ENCODE assay signal across 5 worm cellular contexts in genomic region chrX:1524559-1524958, ce11.
A peak's percentile ranks its signal among the peaks of the same experiment; 100 is the strongest.
TF ChIP-seq lines count a peak whose summit lies in the region.

No protein-coding gene starts in this region.

TF ChIP-seq in whole organism, L1 larva, 84 proteins besides CTCF, POLR2A, EP300 and RAD21 (continues in another document):
- no peak for TF ChIP-seq Y116A8C.19 (tag; optimal IDR thresholded peaks at IDR 0.05; lab: Kevin White, UChicago; ENCODE audit: borderline replicate concordance)
- no peak for TF ChIP-seq tlp-1 (tag; optimal IDR thresholded peaks at IDR 0.05; lab: Kevin White, UChicago)
- TF ChIP-seq grh-1 (GFP tag; IDR thresholded peaks at IDR 0.05; lab: Robert Waterston, UW), result no peak
- no peak for TF ChIP-seq lin-39 (tag; optimal IDR thresholded peaks at IDR 0.05; lab: Kevin White, UChicago)
- TF ChIP-seq skn-1 (tag; optimal IDR thresholded peaks at IDR 0.05; lab: Kevin White, UChicago), result peak; percentile 73
- TF ChIP-seq mab-9 (GFP tag; IDR thresholded peaks at IDR 0.05; lab: Robert Waterston, UW), result no peak
- TF ChIP-seq ztf-11 (tag; optimal IDR thresholded peaks at IDR 0.05; lab: Kevin White, UChicago), result peak in 1 of 2 experiments; percentile 45
- TF ChIP-seq ceh-82 (tag; optimal IDR thresholded peaks at IDR 0.05; lab: Kevin White, UChicago), result peak; percentile 1 to 38 (median 8)
- TF ChIP-seq lsy-2 (tag; optimal IDR thresholded peaks at IDR 0.05; lab: Kevin White, UChicago), result peak; percentile 30 to 31
- TF ChIP-seq tbx-2 (tag; optimal IDR thresholded peaks at IDR 0.05; lab: Kevin White, UChicago), result peak; percentile 68
- peak in 1 of 2 experiments; percentile 5 for TF ChIP-seq mdl-1 (tag; optimal IDR thresholded peaks at IDR 0.05; lab: Kevin White, UChicago)
- no peak for TF ChIP-seq ces-1 (GFP tag; optimal IDR thresholded peaks at IDR 0.05; lab: Kevin White, UChicago)
- TF ChIP-seq ceh-88 (GFP tag; IDR thresholded peaks at IDR 0.05; lab: Robert Waterston, UW), result no peak
- peak in 1 of 2 experiments; percentile 6 for TF ChIP-seq efl-1 (optimal IDR thresholded peaks at IDR 0.05; lab: Kevin White, UChicago)
- no peak for TF ChIP-seq efl-1 (GFP tag; optimal IDR thresholded peaks at IDR 0.05 in 1 of 2; lab: Kevin White, UChicago)
- no peak for TF ChIP-seq C04F5.9 (tag; optimal IDR thresholded peaks at IDR 0.05; lab: Kevin White, UChicago)
- TF ChIP-seq lin-35 (GFP tag; optimal IDR thresholded peaks at IDR 0.05; lab: Kevin White, UChicago), result peak in 1 of 2 experiments; percentile 23
- TF ChIP-seq egl-13 (tag; optimal IDR thresholded peaks at IDR 0.05; lab: Kevin White, UChicago), result peak; percentile 23

TF ChIP-seq in whole organism, L3 larva, 47 proteins besides CTCF, POLR2A, EP300 and RAD21:
- TF ChIP-seq lsy-12 (tag; optimal IDR thresholded peaks at IDR 0.05; lab: Kevin White, UChicago), result peak; percentile 41
- no peak for TF ChIP-seq ceh-28 (tag; optimal IDR thresholded peaks at IDR 0.05; lab: Kevin White, UChicago)
- TF ChIP-seq nhr-23 (tag; optimal IDR thresholded peaks at IDR 0.05; lab: Kevin White, UChicago), result peak; percentile 62
- peak; percentile 34 for TF ChIP-seq pha-4 (tag; optimal IDR thresholded peaks at IDR 0.05; lab: Kevin White, UChicago)
- TF ChIP-seq nhr-25 (tag; optimal IDR thresholded peaks at IDR 0.05; lab: Kevin White, UChicago), result peak; percentile 19
- no peak for TF ChIP-seq tbx-2 (tag; optimal IDR thresholded peaks at IDR 0.05; lab: Kevin White, UChicago)
- peak; percentile 44 for TF ChIP-seq hmg-11 (tag; optimal IDR thresholded peaks at IDR 0.05; lab: Kevin White, UChicago)
- TF ChIP-seq lin-39 (tag; optimal IDR thresholded peaks at IDR 0.05; lab: Kevin White, UChicago), result peak; percentile 84
- TF ChIP-seq egl-5 (tag; optimal IDR thresholded peaks at IDR 0.05; lab: Kevin White, UChicago), result peak; percentile 64
- TF ChIP-seq mml-1 (tag; optimal IDR thresholded peaks at IDR 0.05; lab: Kevin White, UChicago), result no peak
- peak; percentile 26 for TF ChIP-seq ama-1 (optimal IDR thresholded peaks at IDR 0.05; lab: Kevin White, UChicago)
- peak; percentile 59 for TF ChIP-seq nfya-1 (tag; optimal IDR thresholded peaks at IDR 0.05; lab: Kevin White, UChicago; ENCODE audit: insufficient read depth)
TF ChIP-seq in whole organism, L3 larva: peak in this region for 9.

TF ChIP-seq in whole organism, early embryonic, 17 proteins besides CTCF, POLR2A, EP300 and RAD21:
- peak; percentile 30 for TF ChIP-seq hmg-4 (GFP tag; optimal IDR thresholded peaks at IDR 0.05; lab: Kevin White, UChicago)
- TF ChIP-seq F13C5.2 (tag; optimal IDR thresholded peaks at IDR 0.05; lab: Kevin White, UChicago), result no peak

TF ChIP-seq in whole organism, midembryonic, 9 proteins besides CTCF, POLR2A, EP300 and RAD21:
- TF ChIP-seq tab-1 (GFP tag; IDR thresholded peaks at IDR 0.05; lab: Robert Waterston, UW), result no peak
- no peak for TF ChIP-seq med-1 (GFP tag; optimal IDR thresholded peaks at IDR 0.05; lab: Kevin White, UChicago; ENCODE audit: insufficient read depth)
- TF ChIP-seq flt-1 (GFP tag; IDR thresholded peaks at IDR 0.05; lab: Robert Waterston, UW), result 0 out of 2 replicates have a peak, but pooled peaks have one; percentile 47
- peak; percentile 55 for TF ChIP-seq cog-1 (tag; optimal IDR thresholded peaks at IDR 0.05; lab: Kevin White, UChicago)
- no peak for TF ChIP-seq klf-2 (GFP tag; conservative IDR thresholded peaks at IDR 0.05; lab: Robert Waterston, UW)
- TF ChIP-seq ztf-23 (GFP tag; IDR thresholded peaks at IDR 0.05; lab: Robert Waterston, UW), result no peak
- TF ChIP-seq ztf-29 (GFP tag; IDR thresholded peaks at IDR 0.05; lab: Robert Waterston, UW), result no peak
TF ChIP-seq in whole organism, midembryonic: peak in this region for 2.

TF ChIP-seq in whole organism, young adult, 124 proteins besides CTCF, POLR2A, EP300 and RAD21:
- peak; percentile 47 for TF ChIP-seq egrh-3 (GFP tag; IDR thresholded peaks at IDR 0.05; lab: Robert Waterston, UW)
- peak; percentile 69; the same call in 1 of the 2 replicates for TF ChIP-seq hmg-1.2 (GFP tag; IDR thresholded peaks at IDR 0.05; lab: Robert Waterston, UW)
- peak; percentile 2 for TF ChIP-seq attf-5 (GFP tag; optimal IDR thresholded peaks at IDR 0.05; lab: Kevin White, UChicago)
- no peak for TF ChIP-seq nhr-80 (tag; optimal IDR thresholded peaks at IDR 0.05; lab: Kevin White, UChicago)
- no peak for TF ChIP-seq hlh-12 (tag; optimal IDR thresholded peaks at IDR 0.05; lab: Kevin White, UChicago)
- no peak for TF ChIP-seq ceh-91 (GFP tag; IDR thresholded peaks at IDR 0.05; lab: Robert Waterston, UW)
- no peak for TF ChIP-seq snpc-1.3 (tag; optimal IDR thresholded peaks at IDR 0.05; lab: Kevin White, UChicago; ENCODE audit: insufficient read depth)
- TF ChIP-seq zfh-2 (GFP tag; conservative IDR thresholded peaks at IDR 0.05; lab: Robert Waterston, UW), result peak; percentile 83
- no peak for TF ChIP-seq hmg-20 (GFP tag; IDR thresholded peaks at IDR 0.05; lab: Robert Waterston, UW)
- no peak for TF ChIP-seq cebp-1 (GFP tag; IDR thresholded peaks at IDR 0.05; lab: Robert Waterston, UW)
- peak; percentile 39 for TF ChIP-seq cebp-1 (tag; optimal IDR thresholded peaks at IDR 0.05; lab: Kevin White, UChicago)
- no peak for TF ChIP-seq lsy-27 (tag; optimal IDR thresholded peaks at IDR 0.05; lab: Kevin White, UChicago; ENCODE audit: borderline replicate concordance, insufficient read depth)
- peak; percentile 25 for TF ChIP-seq F23B12.7 (tag; optimal IDR thresholded peaks at IDR 0.05; lab: Kevin White, UChicago; ENCODE audit: insufficient read depth)
- TF ChIP-seq die-1 (tag; optimal IDR thresholded peaks at IDR 0.05; lab: Kevin White, UChicago), result no peak
- TF ChIP-seq aptf-2 (GFP tag; conservative IDR thresholded peaks at IDR 0.05; lab: Robert Waterston, UW), result no peak
- TF ChIP-seq pbrm-1 (GFP tag; IDR thresholded peaks at IDR 0.05; lab: Robert Waterston, UW), result no peak
- TF ChIP-seq ztf-18 (tag; optimal IDR thresholded peaks at IDR 0.05; lab: Kevin White, UChicago), result no peak
- no peak for TF ChIP-seq attf-3 (GFP tag; conservative IDR thresholded peaks at IDR 0.05; lab: Robert Waterston, UW)
- TF ChIP-seq ceh-27 (GFP tag; optimal IDR thresholded peaks at IDR 0.05; lab: Kevin White, UChicago), result peak; percentile 50
- no peak for TF ChIP-seq hlh-26 (GFP tag; conservative IDR thresholded peaks at IDR 0.05; lab: Robert Waterston, UW)
- TF ChIP-seq lsl-1 (GFP tag; optimal IDR thresholded peaks at IDR 0.05; lab: Kevin White, UChicago), result no peak
